Fruit fly (Drosophila melanogaster): Measurements from ENCODE around the gene Grip.

Gene Grip

DNA sequence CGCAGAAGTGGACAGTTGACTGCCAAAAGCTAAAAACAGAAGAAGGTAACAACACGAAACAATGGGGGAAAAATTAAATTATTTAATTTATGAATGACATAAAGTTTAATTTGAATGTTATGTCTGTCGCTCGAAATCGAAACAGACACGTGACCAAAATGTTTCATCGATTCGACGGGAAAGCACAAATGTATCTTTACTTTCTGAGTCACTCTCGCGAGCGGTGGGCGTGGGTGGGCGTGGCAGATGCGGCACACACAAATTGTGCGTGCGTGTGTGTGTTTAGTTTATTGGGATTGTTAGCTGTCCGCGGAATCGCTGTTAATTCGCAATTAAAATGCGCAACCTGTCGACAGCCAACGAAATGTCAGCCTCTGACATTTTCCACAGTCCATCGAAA lies 41.4 kb downstream of the Grip start:
- TF ChIP-seq CG9705 (GFP tag; optimal IDR thresholded peaks at IDR 0.05) (no peak), Rel (GFP tag; optimal IDR thresholded peaks at IDR 0.05) (no peak), Rel (tag; optimal IDR thresholded peaks at IDR 0.05) (peak; percentile 62)

DNA sequence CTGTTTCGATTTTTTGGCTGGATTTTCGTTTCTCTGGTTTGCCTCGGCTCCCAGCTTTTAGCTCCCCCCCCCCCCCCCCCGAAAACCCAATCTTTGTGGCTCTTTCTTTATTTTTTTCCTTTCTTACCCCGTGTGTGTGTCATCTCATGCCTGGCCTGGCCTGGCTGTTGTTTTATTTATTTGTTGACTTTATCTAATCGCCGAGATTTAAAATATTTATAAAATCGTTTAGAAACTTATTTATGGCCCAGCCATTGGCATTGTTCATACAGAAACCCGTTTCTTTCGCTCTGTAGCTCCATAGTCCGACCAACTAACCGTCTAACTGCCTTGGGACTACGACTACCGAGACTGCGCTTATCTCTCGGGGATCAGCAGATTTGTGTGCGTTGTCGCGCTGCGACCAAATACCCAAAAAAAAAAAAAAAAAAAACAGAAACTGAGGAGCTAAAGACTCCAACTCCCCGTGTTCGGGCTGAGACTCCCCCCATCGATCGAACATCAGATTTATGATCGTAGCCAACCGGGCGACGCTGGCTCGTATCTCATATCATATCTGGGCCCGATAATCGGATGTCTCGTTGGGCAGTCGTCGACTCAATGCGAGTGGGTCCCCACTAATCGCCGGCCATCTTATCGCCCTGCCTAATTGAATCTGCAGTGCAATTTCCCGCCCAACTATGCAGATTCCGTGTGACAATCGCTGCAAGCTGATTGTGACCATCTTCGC lies 44.6 kb downstream of the Grip start:
- no peak for TF ChIP-seq woc (GFP tag; optimal IDR thresholded peaks at IDR 0.05)
- TF ChIP-seq CrebA (GFP tag; optimal IDR thresholded peaks at IDR 0.05; ENCODE audit: borderline replicate concordance), result no peak
- TF ChIP-seq Abd-B (GFP tag; optimal IDR thresholded peaks at IDR 0.05), result no peak
- TF ChIP-seq GATAd (GFP tag; optimal IDR thresholded peaks at IDR 0.05), result no peak
- no peak for TF ChIP-seq Hr83 (GFP tag; optimal IDR thresholded peaks at IDR 0.05; ENCODE audit: poor library complexity, severe bottlenecking)
- TF ChIP-seq lola (GFP tag; optimal IDR thresholded peaks at IDR 0.05), result no peak
- TF ChIP-seq jim (GFP tag; optimal IDR thresholded peaks at IDR 0.05), result no peak

DNA sequence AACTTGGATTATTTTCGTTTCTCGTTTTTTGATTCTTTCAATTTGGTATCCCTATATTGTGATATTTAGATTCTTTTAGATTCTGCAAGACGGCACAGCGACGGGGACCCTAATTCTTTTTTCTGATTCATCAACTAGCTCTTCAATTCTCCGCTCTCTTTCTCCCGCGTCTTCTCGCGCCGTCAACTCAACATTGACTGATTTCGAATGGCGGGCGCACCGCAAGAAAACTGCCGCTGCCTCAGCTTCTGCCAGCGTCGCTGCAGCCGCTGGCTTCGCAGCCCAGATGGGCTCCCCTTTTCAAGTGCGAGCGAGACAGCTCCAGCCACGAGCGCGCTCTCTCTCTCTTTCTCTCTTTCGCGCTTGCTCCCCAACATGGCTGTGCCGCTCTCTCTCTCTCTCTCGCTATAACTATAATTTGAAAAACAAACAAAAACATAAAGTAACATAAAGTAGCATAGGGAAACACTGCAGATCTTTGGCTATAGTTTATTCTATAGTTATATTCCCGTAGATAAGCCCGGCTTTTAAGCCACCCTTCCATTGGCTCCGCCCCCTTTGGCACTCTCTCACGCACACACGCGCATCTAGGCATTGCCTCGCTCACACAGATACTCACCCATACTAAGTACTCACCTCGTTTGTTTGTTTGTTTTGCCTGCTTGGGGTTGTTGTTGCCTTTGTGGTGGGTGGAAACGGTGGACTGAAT lies 47.1 kb downstream of the Grip start, which contains the start of gene mab-21:
Gene mab-21, minus strand, starts transcription at position 206 of the 709 bp plus-strand sequence.
- TF ChIP-seq brk (GFP tag; optimal IDR thresholded peaks at IDR 0.05), result no peak
- TF ChIP-seq foxo (GFP tag; optimal IDR thresholded peaks at IDR 0.05), result no peak
- TF ChIP-seq Jra (GFP tag; optimal IDR thresholded peaks at IDR 0.05), result no peak
- no peak for TF ChIP-seq usp (GFP tag; optimal IDR thresholded peaks at IDR 0.05)
- TF ChIP-seq CG32264 (GFP tag; optimal IDR thresholded peaks at IDR 0.05), result no peak
- TF ChIP-seq CrebA (GFP tag; optimal IDR thresholded peaks at IDR 0.05; ENCODE audit: borderline replicate concordance), result no peak
- no peak for TF ChIP-seq Hnf4 (GFP tag; optimal IDR thresholded peaks at IDR 0.05)
- no peak for TF ChIP-seq rgr (GFP tag; optimal IDR thresholded peaks at IDR 0.05)
- no peak for TF ChIP-seq lola (GFP tag; optimal IDR thresholded peaks at IDR 0.05)
- TF ChIP-seq Hr78 (GFP tag; optimal IDR thresholded peaks at IDR 0.05), result no peak
- peak; percentile 4 for TF ChIP-seq h (GFP tag; optimal IDR thresholded peaks at IDR 0.05)
- TF ChIP-seq CG9705 (GFP tag; optimal IDR thresholded peaks at IDR 0.05), result no peak
- TF ChIP-seq GATAd (GFP tag; optimal IDR thresholded peaks at IDR 0.05), result no peak
- no peak for TF ChIP-seq Mio (GFP tag; optimal IDR thresholded peaks at IDR 0.05)
- TF ChIP-seq Sp1 (GFP tag; optimal IDR thresholded peaks at IDR 0.05), result no peak
- peak; percentile 18 for TF ChIP-seq fru (GFP tag; optimal IDR thresholded peaks at IDR 0.05)
- no peak for TF ChIP-seq jim (GFP tag; optimal IDR thresholded peaks at IDR 0.05)
- TF ChIP-seq N (GFP tag; optimal IDR thresholded peaks at IDR 0.05), result peak; percentile 20
- TF ChIP-seq dmrt93B (GFP tag; optimal IDR thresholded peaks at IDR 0.05), result no peak
- peak; percentile 17 for TF ChIP-seq Vsx2 (GFP tag; optimal IDR thresholded peaks at IDR 0.05; ENCODE audit: partially characterized antibody)

DNA sequence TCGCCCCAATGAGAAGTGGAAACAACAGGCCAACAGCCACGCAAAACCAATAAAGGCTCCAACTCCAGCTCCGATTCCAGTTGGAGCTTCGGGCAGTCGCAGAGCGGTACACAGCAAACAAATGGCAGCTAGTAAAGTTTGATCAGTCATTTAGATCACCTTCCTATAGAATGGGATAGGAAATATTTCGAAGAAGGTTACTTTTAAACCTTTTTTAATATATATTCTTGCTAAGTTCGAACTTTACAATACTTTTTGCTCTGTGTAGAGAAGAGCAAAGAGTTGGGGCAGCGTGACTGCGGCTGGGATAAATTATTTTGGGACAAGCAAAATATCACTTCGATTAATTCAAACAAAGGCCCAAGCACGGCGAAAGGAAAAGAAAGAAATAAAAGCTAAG lies 54.2 kb downstream of the Grip start:
- TF ChIP-seq ey (GFP tag; optimal IDR thresholded peaks at IDR 0.05) (peak; percentile 86), foxo (GFP tag; optimal IDR thresholded peaks at IDR 0.05) (peak in 1 of 2 experiments; percentile 89), pan (optimal IDR thresholded peaks at IDR 0.05) (no peak), tai (GFP tag; optimal IDR thresholded peaks at IDR 0.05) (peak; percentile 40), Mio (GFP tag; optimal IDR thresholded peaks at IDR 0.05) (no peak), dmrt93B (GFP tag; optimal IDR thresholded peaks at IDR 0.05) (peak; percentile 57), sv (GFP tag; optimal IDR thresholded peaks at IDR 0.05) (no peak), Hr83 (GFP tag; optimal IDR thresholded peaks at IDR 0.05; ENCODE audit: poor library complexity, severe bottlenecking) (no peak), Rel (GFP tag; optimal IDR thresholded peaks at IDR 0.05) (peak; percentile 5), Rel (tag; optimal IDR thresholded peaks at IDR 0.05) (peak; percentile 37), Sp1 (GFP tag; optimal IDR thresholded peaks at IDR 0.05) (peak; percentile 82), N (GFP tag; optimal IDR thresholded peaks at IDR 0.05) (no peak), CG9705 (GFP tag; optimal IDR thresholded peaks at IDR 0.05) (peak; percentile 34), Dfd (GFP tag; optimal IDR thresholded peaks at IDR 0.05) (no peak), usp (GFP tag; optimal IDR thresholded peaks at IDR 0.05) (no peak), jim (GFP tag; optimal IDR thresholded peaks at IDR 0.05) (no peak), Hr78 (GFP tag; optimal IDR thresholded peaks at IDR 0.05) (no peak), br (GFP tag; optimal IDR thresholded peaks at IDR 0.05) (peak; percentile 86), psq (GFP tag; optimal IDR thresholded peaks at IDR 0.05) (peak; percentile 66), Jra (GFP tag; optimal IDR thresholded peaks at IDR 0.05) (peak; percentile 29), dsf (GFP tag; optimal IDR thresholded peaks at IDR 0.05; ENCODE audit: borderline replicate concordance) (no peak), Hnf4 (GFP tag; optimal IDR thresholded peaks at IDR 0.05) (peak; percentile 80), HLH106 (tag; optimal IDR thresholded peaks at IDR 0.05) (peak; percentile 85), OdsH (GFP tag; optimal IDR thresholded peaks at IDR 0.05) (peak; percentile 78), fru (GFP tag; optimal IDR thresholded peaks at IDR 0.05) (peak; percentile 89), Abd-B (GFP tag; optimal IDR thresholded peaks at IDR 0.05) (no peak), brk (GFP tag; optimal IDR thresholded peaks at IDR 0.05) (peak; percentile 74), Myc (optimal IDR thresholded peaks at IDR 0.05) (no peak), lola (GFP tag; optimal IDR thresholded peaks at IDR 0.05) (no peak), dl (GFP tag; optimal IDR thresholded peaks at IDR 0.05; ENCODE audit: insufficient read depth in 1 of 2, partially characterized antibody in 2 of 2) (no peak), Vsx2 (GFP tag; optimal IDR thresholded peaks at IDR 0.05; ENCODE audit: partially characterized antibody) (no peak), GATAd (GFP tag; optimal IDR thresholded peaks at IDR 0.05) (peak; percentile 9), h (GFP tag; optimal IDR thresholded peaks at IDR 0.05) (peak; percentile 86), Dif (GFP tag; optimal IDR thresholded peaks at IDR 0.05; ENCODE audit: partially characterized antibody) (no peak), woc (GFP tag; optimal IDR thresholded peaks at IDR 0.05) (peak; percentile 68), CG32264 (GFP tag; optimal IDR thresholded peaks at IDR 0.05) (peak; percentile 62)

All from whole organism, wandering third instar larva.